Worm (Caenorhabditis elegans) whole organism, L4 larva: ENCODE measurements around the gene K02G10.15.

Source experiments
- T26A8.4 ChIP-seq: fragments of 200-800 bp; sonication (Bioruptor generic); IDR thresholded peaks from 2 replicates; pipeline ENCODE4 v1.3.6; 2022; ENCODE audit warnings: missing genetic modification characterization, missing compliant biosample characterization
- ama-1 ChIP-seq: fragments of 150-350 bp; optimal IDR thresholded peaks from 2 replicates; lab custom pipeline; 2014; ENCODE audit warnings: inconsistent platforms, mixed read lengths
- dpl-1 ChIP-seq: fragments of 150-350 bp; optimal IDR thresholded peaks from 2 replicates; lab custom pipeline; 2014; ENCODE audit warnings: missing biosample characterization, missing genetic modification reagents, missing genetic modification characterization
- lin-15B ChIP-seq: fragments of 150-350 bp; sonication (generic microtip); optimal IDR thresholded peaks from 3 replicates; lab custom pipeline; 2014; ENCODE audit warnings: missing biosample characterization, missing genetic modification characterization
- nhr-77 ChIP-seq: fragments of 150-350 bp; optimal IDR thresholded peaks from 2 replicates; lab custom pipeline; 2014; ENCODE audit warnings: missing biosample characterization, missing genetic modification characterization
- skn-1 ChIP-seq: fragments of 150-350 bp; optimal IDR thresholded peaks from 2 replicates; lab custom pipeline; 2014; ENCODE audit warnings: missing biosample characterization, missing genetic modification characterization
- unc-130 ChIP-seq: sonication (generic microtip); optimal IDR thresholded peaks from 2 replicates; lab custom pipeline; 2016; ENCODE audit warnings: missing genetic modification reagents, missing genetic modification characterization, missing compliant biosample characterization

DNA sequence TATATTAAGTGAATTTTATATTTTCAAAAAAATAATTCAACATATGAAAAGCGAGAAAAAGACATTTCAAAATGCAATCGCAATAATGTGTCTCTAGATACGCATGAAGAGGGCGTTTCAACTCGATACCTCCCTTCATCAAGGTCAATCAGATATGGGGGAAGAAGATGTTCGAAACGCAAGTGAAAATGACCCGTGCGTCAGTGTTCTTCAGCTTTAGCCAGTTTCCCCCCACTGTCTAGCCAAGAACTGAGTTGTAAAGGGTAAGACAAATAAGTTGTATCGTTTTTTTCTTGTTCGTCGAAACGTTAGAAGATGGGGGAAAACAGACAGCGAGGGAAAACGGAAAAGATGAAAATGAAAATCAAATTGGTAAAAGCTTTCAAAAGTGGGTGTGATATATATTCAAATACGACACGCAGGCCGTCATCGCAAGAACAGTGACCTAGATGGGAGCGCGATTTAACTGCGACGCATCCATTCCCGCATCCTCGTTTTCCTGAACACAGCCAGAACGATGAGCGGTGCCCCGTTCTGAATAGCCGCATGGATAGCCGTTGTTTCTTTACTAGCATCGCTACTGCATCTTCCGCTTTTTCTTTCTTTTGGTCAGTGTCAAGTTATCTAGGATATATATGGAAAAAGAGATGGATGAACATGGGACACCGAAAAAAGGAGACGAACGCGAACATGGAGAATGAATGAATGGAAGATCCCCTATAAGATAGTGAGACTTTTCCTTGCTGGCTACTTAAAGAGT, 12.3 kb upstream of the K02G10.15 start:
- TF ChIP-seq lin-15B (tag; lab: Kevin White, UChicago) (no peak), skn-1 (tag; lab: Kevin White, UChicago) (no peak), T26A8.4 (GFP tag; lab: Robert Waterston, UW) (no peak), dpl-1 (GFP tag; lab: Kevin White, UChicago) (no peak), unc-130 (GFP tag; lab: Kevin White, UChicago) (no peak), nhr-77 (tag; lab: Kevin White, UChicago) (no peak), ama-1 (lab: Kevin White, UChicago) (no peak)
